Worm (Caenorhabditis elegans) whole organism, late embryonic: ENCODE measurements around the gene F35A5.5.

Source experiments
- ceh-30 ChIP-seq: fragments of 150-350 bp; optimal IDR thresholded peaks from 2 replicates; lab custom pipeline; 2014; ENCODE audit warnings: missing biosample characterization, missing genetic modification characterization
- ceh-48 ChIP-seq: sonication (generic microtip); optimal IDR thresholded peaks from 2 replicates; lab custom pipeline; 2016; ENCODE audit warnings: missing genetic modification characterization, inconsistent platforms, missing compliant biosample characterization
- dmd-4 ChIP-seq: sonication (generic microtip); optimal IDR thresholded peaks from 2 replicates; lab custom pipeline; 2016; ENCODE audit warnings: borderline replicate concordance, missing genetic modification characterization, missing compliant biosample characterization
- elt-2 ChIP-seq: sonication (generic microtip); optimal IDR thresholded peaks from 2 replicates; lab custom pipeline; 2016; ENCODE audit warnings: missing genetic modification reagents, missing genetic modification characterization, missing compliant biosample characterization
- elt-4 ChIP-seq: sonication (generic microtip); optimal IDR thresholded peaks from 2 replicates; lab custom pipeline; 2016; ENCODE audit warnings: missing genetic modification characterization, missing compliant biosample characterization
- hlh-13 ChIP-seq: fragments of 200-800 bp; sonication (Bioruptor generic); optimal IDR thresholded peaks from 2 replicates; lab custom pipeline; 2018; ENCODE audit warnings: mild to moderate bottlenecking, missing genetic modification characterization, missing compliant biosample characterization
- hlh-30 ChIP-seq: sonication (generic microtip); optimal IDR thresholded peaks from 2 replicates; lab custom pipeline; 2017; ENCODE audit warnings: antibody characterized with exemption, missing genetic modification characterization, missing compliant biosample characterization; ENCODE audit not compliant: insufficient read depth
- odd-2 ChIP-seq: sonication (generic microtip); optimal IDR thresholded peaks from 2 replicates; lab custom pipeline; 2017; ENCODE audit warnings: antibody characterized with exemption, mild to moderate bottlenecking, missing genetic modification characterization, missing compliant biosample characterization
- rnt-1 ChIP-seq: sonication (generic microtip); optimal IDR thresholded peaks from 2 replicates; lab custom pipeline; 2016; ENCODE audit warnings: missing genetic modification characterization, missing compliant biosample characterization
- sox-2 ChIP-seq: fragments of 200-800 bp; sonication (Bioruptor generic); IDR thresholded peaks from 2 replicates; pipeline ENCODE4 v1.3.6; 2022; ENCODE audit warnings: missing genetic modification reagents, missing genetic modification characterization, missing compliant biosample characterization
- tbx-2 ChIP-seq: sonication (generic microtip); optimal IDR thresholded peaks from 2 replicates; lab custom pipeline; 2016; ENCODE audit warnings: missing genetic modification characterization, missing compliant biosample characterization
- unc-86 ChIP-seq: sonication (generic microtip); optimal IDR thresholded peaks from 2 replicates; lab custom pipeline; 2016; ENCODE audit warnings: missing genetic modification characterization, missing compliant biosample characterization

DNA sequence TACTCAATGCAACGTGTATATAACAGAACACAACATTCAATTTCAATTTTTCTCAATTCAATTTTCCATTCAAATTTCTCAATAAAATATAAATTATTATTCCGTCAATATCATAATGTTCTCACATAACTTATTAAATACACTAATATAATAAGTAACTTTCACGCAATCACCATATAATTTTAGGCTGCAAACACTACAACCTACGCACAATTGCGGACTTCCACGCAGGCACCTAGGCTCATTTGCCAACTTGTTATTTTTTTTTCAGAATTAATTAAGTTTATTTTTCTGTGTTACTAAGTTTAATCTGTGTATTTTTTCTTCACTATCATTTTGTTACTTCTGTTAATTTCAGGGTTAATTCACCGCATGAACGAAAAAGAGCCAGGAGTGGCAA lies 23.1 kb downstream of the F35A5.5 start, which contains the start of gene F47B7.2:
- no peak for TF ChIP-seq sox-2
- peak; percentile 14 for TF ChIP-seq odd-2 (tag; lab: Kevin White, UChicago)
- TF ChIP-seq elt-2 = peak; percentile 18
- no peak for TF ChIP-seq ceh-30 (tag; lab: Kevin White, UChicago)
- TF ChIP-seq dmd-4 (tag; lab: Kevin White, UChicago) = no peak
- no peak for TF ChIP-seq rnt-1 (tag; lab: Kevin White, UChicago)
- TF ChIP-seq tbx-2 (tag; lab: Kevin White, UChicago) = no peak
- TF ChIP-seq hlh-13 (GFP tag; lab: Kevin White, UChicago) = no peak
- no peak for TF ChIP-seq hlh-30
- no peak for TF ChIP-seq unc-86
- TF ChIP-seq ceh-48 = no peak
- TF ChIP-seq elt-4 (tag; lab: Kevin White, UChicago) = no peak
